Fruit fly (Drosophila melanogaster): Measurements from ENCODE around the gene porin.

dm6 chr2L:10846944-10847343 is 3.7 kb downstream of the porin start, which contains the start of gene Porin2:
- TF ChIP-seq CG8478 (optimal IDR thresholded peaks at IDR 0.05) = no peak
- no peak for TF ChIP-seq CTCF (optimal IDR thresholded peaks at IDR 0.05)
